Worm (Caenorhabditis elegans): Measurements from ENCODE around the gene sphk-1.

Gene sphk-1

ce11 chrII:8742006-8742847 is 40.8 kb upstream of the sphk-1 start (continued):
- no peak for TF ChIP-seq ceh-100 (GFP tag; IDR thresholded peaks at IDR 0.05)
- TF ChIP-seq athp-1 (tag; optimal IDR thresholded peaks at IDR 0.05), result no peak
- no peak for TF ChIP-seq rec-8 (tag; optimal IDR thresholded peaks at IDR 0.05)
- no peak for TF ChIP-seq F10E7.11 (tag; optimal IDR thresholded peaks at IDR 0.05)
- no peak for TF ChIP-seq lsy-27 (tag; optimal IDR thresholded peaks at IDR 0.05; ENCODE audit: borderline replicate concordance, insufficient read depth)
- no peak for TF ChIP-seq mel-28 (tag; optimal IDR thresholded peaks at IDR 0.05; ENCODE audit: borderline replicate concordance)
- no peak for TF ChIP-seq atf-7 (tag; optimal IDR thresholded peaks at IDR 0.05)
- no peak for TF ChIP-seq ets-4 (GFP tag; optimal IDR thresholded peaks at IDR 0.05)
- TF ChIP-seq let-526 (GFP tag; IDR thresholded peaks at IDR 0.05), result no peak; the same call in 1 of the 2 replicates
- TF ChIP-seq sptf-2 (GFP tag; optimal IDR thresholded peaks at IDR 0.05), result no peak
- no peak for TF ChIP-seq snpc-3.4 (tag; optimal IDR thresholded peaks at IDR 0.05)
- TF ChIP-seq hmg-1.2 (GFP tag; IDR thresholded peaks at IDR 0.05), result no peak
- no peak for TF ChIP-seq dox-1 (GFP tag; IDR thresholded peaks at IDR 0.05)
- no peak for TF ChIP-seq T26A5.8 (tag; optimal IDR thresholded peaks at IDR 0.05)
- TF ChIP-seq lin-35 (GFP tag; optimal IDR thresholded peaks at IDR 0.05), result no peak
- TF ChIP-seq F57A8.1 (GFP tag; optimal IDR thresholded peaks at IDR 0.05), result no peak
- no peak for TF ChIP-seq ztf-25 (GFP tag; IDR thresholded peaks at IDR 0.05)
- TF ChIP-seq unc-62 (GFP tag; optimal IDR thresholded peaks at IDR 0.05), result no peak
- no peak for TF ChIP-seq attf-6 (GFP tag; IDR thresholded peaks at IDR 0.05)
- no peak for TF ChIP-seq C17E4.6 (GFP tag; IDR thresholded peaks at IDR 0.05)
- TF ChIP-seq madf-6 (GFP tag; IDR thresholded peaks at IDR 0.05), result no peak
- TF ChIP-seq akir-1 (GFP tag; optimal IDR thresholded peaks at IDR 0.05), result no peak
- TF ChIP-seq F23B12.7 (tag; optimal IDR thresholded peaks at IDR 0.05; ENCODE audit: insufficient read depth), result no peak
- no peak for TF ChIP-seq madf-10 (tag; optimal IDR thresholded peaks at IDR 0.05)
- 0 out of 2 replicates have a peak, but pooled peaks have one; percentile 14 for TF ChIP-seq cebp-1 (GFP tag; IDR thresholded peaks at IDR 0.05)
- TF ChIP-seq cebp-1 (tag; optimal IDR thresholded peaks at IDR 0.05), result peak; percentile 41
- TF ChIP-seq snpc-4 (GFP tag; optimal IDR thresholded peaks at IDR 0.05), result no peak
- no peak for TF ChIP-seq snpc-4 (tag; optimal IDR thresholded peaks at IDR 0.05)
- TF ChIP-seq F55B11.4 (tag; optimal IDR thresholded peaks at IDR 0.05; ENCODE audit: borderline replicate concordance, insufficient read depth), result no peak
- no peak for TF ChIP-seq pha-4 (tag; optimal IDR thresholded peaks at IDR 0.05)
- no peak for TF ChIP-seq ceh-40 (GFP tag; IDR thresholded peaks at IDR 0.05)
- no peak for TF ChIP-seq egl-18 (GFP tag; IDR thresholded peaks at IDR 0.05)
- no peak for TF ChIP-seq nhr-120 (GFP tag; IDR thresholded peaks at IDR 0.05)
- TF ChIP-seq F49E8.2 (tag; optimal IDR thresholded peaks at IDR 0.05; ENCODE audit: insufficient read depth), result no peak
- TF ChIP-seq snpc-1.3 (tag; optimal IDR thresholded peaks at IDR 0.05; ENCODE audit: insufficient read depth), result no peak
- no peak for TF ChIP-seq snpc-1.1 (tag; optimal IDR thresholded peaks at IDR 0.05; ENCODE audit: insufficient read depth)
- TF ChIP-seq tbp1 (GFP tag; optimal IDR thresholded peaks at IDR 0.05), result no peak
- no peak for TF ChIP-seq egrh-3 (GFP tag; IDR thresholded peaks at IDR 0.05)
- TF ChIP-seq ekl-4 (GFP tag; IDR thresholded peaks at IDR 0.05), result 0 out of 2 replicates have a peak, but pooled peaks have one; percentile 19
- no peak for TF ChIP-seq K12H6.12 (tag; optimal IDR thresholded peaks at IDR 0.05)
- TF ChIP-seq F37B4.10 (GFP tag; IDR thresholded peaks at IDR 0.05), result no peak
- TF ChIP-seq tlf-1 (GFP tag; optimal IDR thresholded peaks at IDR 0.05), result peak; percentile 33
- TF ChIP-seq chd-7 (tag; optimal IDR thresholded peaks at IDR 0.05), result peak; percentile 67
- TF ChIP-seq dpl-1 (GFP tag; optimal IDR thresholded peaks at IDR 0.05), result no peak
- no peak for TF ChIP-seq madf-8 (GFP tag; conservative IDR thresholded peaks at IDR 0.05)
- peak; percentile 26; the same call in 1 of the 2 replicates for TF ChIP-seq nfyb-1 (GFP tag; IDR thresholded peaks at IDR 0.05)
